Fruit fly (Drosophila melanogaster) Kc167 (cell line): ENCODE data around the gene CG3597.

Experiments
- Myc ChIP-seq: fragments of >200 bp; optimal IDR thresholded peaks from 2 replicates; lab custom pipeline; 2017; ENCODE audit warnings: missing external identifiers
- Sin3A ChIP-seq: fragments of >200 bp; optimal IDR thresholded peaks from 2 replicates; lab custom pipeline; 2018; ENCODE audit warnings: missing external identifiers
- h ChIP-seq: fragments of >200 bp; optimal IDR thresholded peaks from 3 replicates; lab custom pipeline; 2018; ENCODE audit warnings: missing external identifiers
- insv ChIP-seq: fragments of >200 bp; optimal IDR thresholded peaks from 3 replicates; lab custom pipeline; 2018; ENCODE audit warnings: missing external identifiers
- psq ChIP-seq: fragments of >200 bp; optimal IDR thresholded peaks from 2 replicates; lab custom pipeline; 2017; ENCODE audit warnings: missing external identifiers

dm6 chr2L:2371406-2372111 lies at the start of gene CG3597:
- TF ChIP-seq insv (no peak), Myc (no peak), Sin3A (lab: Kevin White, UChicago) (no peak), psq (lab: Kevin White, UChicago) (no peak), h (lab: Kevin White, UChicago) (no peak)
